Fruit fly (Drosophila melanogaster): ENCODE measurements around the gene CG3407.

The CG3407 gene

DNA sequence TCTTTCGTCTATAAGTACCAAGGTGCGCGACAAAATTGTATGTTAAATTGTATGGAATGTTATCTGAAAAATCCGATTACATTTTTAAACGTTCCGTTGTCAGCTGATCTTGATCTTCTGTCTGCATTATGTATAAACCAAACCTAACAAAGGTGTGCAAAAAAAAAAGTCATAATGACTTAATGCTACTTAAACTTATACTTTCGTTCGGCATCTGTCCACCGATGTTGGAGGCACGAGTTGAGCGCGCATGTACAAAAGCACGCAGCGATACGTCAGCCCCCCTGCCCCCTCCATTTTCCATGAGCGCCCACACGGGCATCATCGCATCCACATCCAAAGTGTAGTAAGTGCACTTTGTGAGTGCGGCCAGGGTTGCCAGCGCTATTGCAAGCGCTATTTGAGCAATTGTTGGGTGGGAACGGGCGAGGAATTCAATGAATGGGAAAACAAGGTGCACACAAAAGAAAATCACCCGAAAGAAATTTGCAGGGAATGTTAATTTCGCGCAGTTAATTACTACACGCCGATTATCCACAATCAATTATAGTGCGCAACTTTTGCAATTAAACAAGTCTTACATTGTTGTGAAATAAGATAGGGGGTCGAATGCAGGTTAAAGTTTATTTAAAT lies 8.5 kb downstream of the CG3407 start (continued):
- TF ChIP-seq H15 (GFP tag; IDR thresholded peaks at IDR 0.05) (peak; percentile 98), NC2α (GFP tag; optimal IDR thresholded peaks at IDR 0.05) (peak; percentile 97), nerfin-1 (tag; optimal IDR thresholded peaks at IDR 0.05) (peak; percentile 98), ewg (GFP tag; optimal IDR thresholded peaks at IDR 0.05) (peak; percentile 99), fd64A (GFP tag; optimal IDR thresholded peaks at IDR 0.05) (peak; percentile 99), CG34376 (GFP tag; optimal IDR thresholded peaks at IDR 0.05) (peak; percentile 97), Mrtf (GFP tag; IDR thresholded peaks at IDR 0.05) (peak; percentile 97), CG6254 (GFP tag; optimal IDR thresholded peaks at IDR 0.05) (peak; percentile 98), CG4328 (GFP tag; optimal IDR thresholded peaks at IDR 0.05) (peak; percentile 97), CG11398 (GFP tag; optimal IDR thresholded peaks at IDR 0.05) (peak; percentile 97), CG10462 (GFP tag; optimal IDR thresholded peaks at IDR 0.05) (peak; percentile 93), hbn (GFP tag; IDR thresholded peaks at IDR 0.05; ENCODE audit: partially characterized antibody) (no peak), seq (GFP tag; IDR thresholded peaks at IDR 0.05) (peak; percentile 99), CG15479 (GFP tag; optimal IDR thresholded peaks at IDR 0.05) (no peak), CG16815 (GFP tag; optimal IDR thresholded peaks at IDR 0.05) (peak; percentile 83), fd102C (GFP tag; optimal IDR thresholded peaks at IDR 0.05) (peak; percentile 54), CG11696 (GFP tag; IDR thresholded peaks at IDR 0.05) (peak; percentile 95), mam (GFP tag; optimal IDR thresholded peaks at IDR 0.05) (peak; percentile 97), repo (GFP tag; optimal IDR thresholded peaks at IDR 0.05) (peak; percentile 98), ham (GFP tag; IDR thresholded peaks at IDR 0.05) (peak; percentile 67; the same call in 1 of the 2 replicates), Sry-β (GFP tag; optimal IDR thresholded peaks at IDR 0.05) (peak; percentile 77), CG9437 (GFP tag; optimal IDR thresholded peaks at IDR 0.05) (peak; percentile 88)

DNA sequence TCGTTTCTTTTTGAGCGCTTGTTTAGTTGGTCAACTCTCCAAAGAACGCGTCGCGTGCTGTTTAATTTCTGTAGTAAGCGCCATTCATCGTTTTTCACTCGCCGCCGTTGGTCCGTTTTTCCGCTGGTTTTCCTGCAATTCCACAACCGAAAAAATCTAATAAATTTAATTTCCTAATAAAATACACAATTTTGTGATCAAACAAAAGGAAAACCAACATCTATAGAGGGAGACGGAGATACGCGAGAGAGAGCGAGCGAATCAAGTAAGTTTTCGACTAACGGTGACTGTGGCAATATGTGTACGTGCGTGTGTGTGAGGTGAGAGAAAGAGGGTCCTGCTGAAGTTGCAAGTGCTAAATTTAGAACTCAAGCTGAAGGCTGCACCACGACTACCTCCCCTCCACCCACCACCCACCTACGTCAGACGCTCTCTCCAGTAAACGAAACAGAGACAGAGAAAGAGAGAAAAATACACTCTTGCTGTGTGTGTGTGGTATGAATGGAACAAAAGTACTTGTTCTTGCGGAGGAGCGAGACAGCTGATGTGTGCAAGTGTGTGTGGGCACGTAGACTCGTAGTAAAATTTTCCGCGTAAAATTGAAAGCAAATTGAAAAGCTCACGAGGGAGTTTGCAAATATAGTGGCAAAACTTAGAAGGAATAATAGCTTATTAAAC lies 9.6 kb downstream of the CG3407 start, which contains the start of gene Reph:
TSS of gene Reph (plus strand) at position 80 of the 678 bp plus-strand sequence.
- TF ChIP-seq Poxn (GFP tag; IDR thresholded peaks at IDR 0.05): no peak
- TF ChIP-seq ERR (GFP tag; optimal IDR thresholded peaks at IDR 0.05): no peak
- no peak for TF ChIP-seq CG7372 (GFP tag; IDR thresholded peaks at IDR 0.05)
- no peak for TF ChIP-seq CG9817 (tag; optimal IDR thresholded peaks at IDR 0.05)
- TF ChIP-seq ftz-f1 (GFP tag; optimal IDR thresholded peaks at IDR 0.05): no peak
- no peak for TF ChIP-seq CG18262 (tag; optimal IDR thresholded peaks at IDR 0.05)
- TF ChIP-seq B-H2 (GFP tag; optimal IDR thresholded peaks at IDR 0.05): peak; percentile 59
- peak; percentile 51 for TF ChIP-seq CG7987 (GFP tag; optimal IDR thresholded peaks at IDR 0.05)
- TF ChIP-seq z (GFP tag; IDR thresholded peaks at IDR 0.05): no peak
- no peak for TF ChIP-seq Tbp (GFP tag; optimal IDR thresholded peaks at IDR 0.05)
- TF ChIP-seq lbe (GFP tag; optimal IDR thresholded peaks at IDR 0.05): no peak
- no peak for TF ChIP-seq fd3F (GFP tag; optimal IDR thresholded peaks at IDR 0.05)
- no peak for TF ChIP-seq CG17912 (GFP tag; optimal IDR thresholded peaks at IDR 0.05)
- no peak for TF ChIP-seq CG17802 (tag; optimal IDR thresholded peaks at IDR 0.05)
- TF ChIP-seq Chrac-16 (GFP tag; optimal IDR thresholded peaks at IDR 0.05): no peak
- no peak for TF ChIP-seq Nf-YA (GFP tag; IDR thresholded peaks at IDR 0.05)
- no peak for TF ChIP-seq Atf6 (GFP tag; IDR thresholded peaks at IDR 0.05)
- TF ChIP-seq CG10543 (GFP tag; optimal IDR thresholded peaks at IDR 0.05): peak; percentile 10
- TF ChIP-seq CG4282 (GFP tag; optimal IDR thresholded peaks at IDR 0.05): no peak
- TF ChIP-seq trem (tag; optimal IDR thresholded peaks at IDR 0.05): no peak
- 0 out of 2 replicates have a peak, but pooled peaks have one; percentile 31 for TF ChIP-seq vvl (GFP tag; IDR thresholded peaks at IDR 0.05)
- no peak for TF ChIP-seq insv (GFP tag; optimal IDR thresholded peaks at IDR 0.05)
- TF ChIP-seq CG34224 (GFP tag; IDR thresholded peaks at IDR 0.05; ENCODE audit: partially characterized antibody): no peak
- no peak for TF ChIP-seq scrt (GFP tag; optimal IDR thresholded peaks at IDR 0.05)
- TF ChIP-seq CG33557 (GFP tag; optimal IDR thresholded peaks at IDR 0.05): peak; percentile 12
- TF ChIP-seq onecut (GFP tag; IDR thresholded peaks at IDR 0.05): no peak
- TF ChIP-seq zfh2 (GFP tag; optimal IDR thresholded peaks at IDR 0.05): peak; percentile 24
- TF ChIP-seq Antp (GFP tag; optimal IDR thresholded peaks at IDR 0.05): no peak

Measured in whole organism, embryonic.